Fruit fly (Drosophila melanogaster) whole organism, embryonic: ENCODE data around the gene Gr33a.

Source experiments
- Blimp-1 ChIP-seq: fragments of 200-800 bp; sonication (Bioruptor generic); optimal IDR thresholded peaks from 3 replicates; lab custom pipeline; 2018; ENCODE audit warnings: missing biosample characterization, missing genetic modification characterization, mild to moderate bottlenecking, moderate library complexity, missing genetic modification reagents
- CG12104 ChIP-seq: fragments of 200-800 bp; sonication (Bioruptor generic); optimal IDR thresholded peaks from 3 replicates; lab custom pipeline; 2016; ENCODE audit warnings: missing biosample characterization, missing genetic modification characterization
- CG12391 ChIP-seq: fragments of 200-800 bp; sonication (Bioruptor generic); optimal IDR thresholded peaks from 3 replicates; lab custom pipeline; 2018; ENCODE audit warnings: missing biosample characterization, mild to moderate bottlenecking, missing genetic modification characterization, moderate library complexity
- CG34376 ChIP-seq: fragments of 200-800 bp; sonication (Bioruptor generic); optimal IDR thresholded peaks from 2 replicates; lab custom pipeline; 2018; ENCODE audit warnings: missing biosample characterization, mild to moderate bottlenecking, missing genetic modification characterization
- CG7556 ChIP-seq: fragments of 200-800 bp; sonication (Bioruptor generic); optimal IDR thresholded peaks from 2 replicates; lab custom pipeline; 2017; ENCODE audit warnings: missing biosample characterization, mild to moderate bottlenecking, missing genetic modification characterization
- CG8089 ChIP-seq: fragments of 200-800 bp; sonication (Bioruptor generic); optimal IDR thresholded peaks from 3 replicates; lab custom pipeline; 2016; ENCODE audit warnings: missing biosample characterization, missing genetic modification characterization
- Fer3 ChIP-seq: fragments of 200-800 bp; sonication (Bioruptor generic); optimal IDR thresholded peaks from 2 replicates; lab custom pipeline; 2018; ENCODE audit warnings: missing biosample characterization, mild to moderate bottlenecking, missing genetic modification characterization, moderate library complexity
- Max ChIP-seq: fragments of 200-800 bp; sonication (Bioruptor generic); optimal IDR thresholded peaks from 2 replicates; lab custom pipeline; 2016; ENCODE audit warnings: missing biosample characterization, mild to moderate bottlenecking, missing genetic modification characterization
- Stat92E ChIP-seq, 3 experiments: fragments of >200 bp in 2 of 3; fragments of 200-800 bp in 1 of 3; sonication (Bioruptor generic) in 1 of 3; optimal IDR thresholded peaks; 2 replicates each; lab custom pipeline; 2017 to 2019; ENCODE audit warnings: missing biosample characterization in 3 of 3, missing genetic modification characterization in 3 of 3, mild to moderate bottlenecking in 1 of 3, moderate library complexity in 1 of 3
- Vsx1 ChIP-seq: fragments of 200-800 bp; sonication (Bioruptor generic); optimal IDR thresholded peaks from 2 replicates; lab custom pipeline; 2017; ENCODE audit warnings: missing biosample characterization, mild to moderate bottlenecking, missing genetic modification characterization, missing genetic modification reagents

dm6 chr2L:12120000-12120399 lies 17.8 kb upstream of the Gr33a start:
- TF ChIP-seq Vsx1 (GFP tag; lab: Kevin White, UChicago) (no peak), Stat92E (GFP tag; optimal IDR thresholded peaks at IDR 0.05; lab: Kevin White, UChicago) (no peak), CG12391 (no peak), CG7556 (no peak), Max (GFP tag; lab: Kevin White, UChicago) (no peak), CG12104 (no peak), CG34376 (GFP tag; lab: Kevin White, UChicago) (no peak), Blimp-1 (GFP tag; lab: Kevin White, UChicago) (no peak), Fer3 (tag; lab: Kevin White, UChicago) (no peak), CG8089 (GFP tag; lab: Kevin White, UChicago) (no peak)
